ENCODE assay signal across 2 fruit fly cellular contexts in genomic region chr3L:20595834-20596233, dm6.
TF ChIP-seq lines count a peak whose summit lies in the region.

No protein-coding gene starts in this region.

TF ChIP-seq in whole organism, embryonic, 481 proteins besides CTCF, POLR2A, EP300 and RAD21 (continued from another document):
- TF ChIP-seq NC2α (GFP tag; optimal IDR thresholded peaks at IDR 0.05; lab: Kevin White, UChicago) (no peak), her (GFP tag; optimal IDR thresholded peaks at IDR 0.05; lab: Kevin White, UChicago) (no peak), CG2712 (tag; optimal IDR thresholded peaks at IDR 0.05; lab: Kevin White, UChicago) (peak; percentile 1), dysf (GFP tag; IDR thresholded peaks at IDR 0.05; lab: Robert Waterston, UW) (no peak), CkIIα-i1 (GFP tag; IDR thresholded peaks at IDR 0.05; lab: Robert Waterston, UW) (no peak), Hand (GFP tag; optimal IDR thresholded peaks at IDR 0.05; lab: Kevin White, UChicago) (no peak)

TF ChIP-seq in whole organism, prepupa, 60 proteins besides CTCF, POLR2A, EP300 and RAD21 (continued from another document):
- TF ChIP-seq fd59A (GFP tag; optimal IDR thresholded peaks at IDR 0.05; lab: Kevin White, UChicago): no peak
- TF ChIP-seq CG8319 (GFP tag; optimal IDR thresholded peaks at IDR 0.05; lab: Kevin White, UChicago): no peak
- no peak for TF ChIP-seq lz (GFP tag; optimal IDR thresholded peaks at IDR 0.05; lab: Kevin White, UChicago)
- no peak for TF ChIP-seq cyc (GFP tag; optimal IDR thresholded peaks at IDR 0.05; lab: Kevin White, UChicago)
- no peak for TF ChIP-seq CG1621 (tag; optimal IDR thresholded peaks at IDR 0.05; lab: Kevin White, UChicago)
- TF ChIP-seq CG8632 (GFP tag; optimal IDR thresholded peaks at IDR 0.05; lab: Kevin White, UChicago): no peak
- TF ChIP-seq Hr38 (GFP tag; optimal IDR thresholded peaks at IDR 0.05; lab: Kevin White, UChicago): no peak
- no peak for TF ChIP-seq CG3032 (tag; optimal IDR thresholded peaks at IDR 0.05; lab: Kevin White, UChicago)
- no peak for TF ChIP-seq CG10669 (GFP tag; optimal IDR thresholded peaks at IDR 0.05; lab: Kevin White, UChicago)
- TF ChIP-seq salr (GFP tag; optimal IDR thresholded peaks at IDR 0.05; lab: Kevin White, UChicago): peak in 1 of 2 experiments; percentile 37
- TF ChIP-seq CG6163 (GFP tag; IDR thresholded peaks at IDR 0.05; lab: Robert Waterston, UW): peak; percentile 14; the same call in 1 of the 3 replicates
- peak; percentile 38 for TF ChIP-seq Hr4 (GFP tag; optimal IDR thresholded peaks at IDR 0.05; lab: Kevin White, UChicago)
- no peak for TF ChIP-seq Lpt (GFP tag; optimal IDR thresholded peaks at IDR 0.05; lab: Kevin White, UChicago)
- TF ChIP-seq vri (GFP tag; optimal IDR thresholded peaks at IDR 0.05; lab: Kevin White, UChicago): no peak
- TF ChIP-seq CG34406 (GFP tag; optimal IDR thresholded peaks at IDR 0.05; lab: Kevin White, UChicago): peak; percentile 6
- no peak for TF ChIP-seq CG6854 (GFP tag; optimal IDR thresholded peaks at IDR 0.05; lab: Kevin White, UChicago)
- no peak for TF ChIP-seq CG15336 (GFP tag; IDR thresholded peaks at IDR 0.05; lab: Robert Waterston, UW)
- TF ChIP-seq svp (GFP tag; lab: Kevin White, UChicago): peak; percentile 64
- no peak for TF ChIP-seq Sox14 (GFP tag; optimal IDR thresholded peaks at IDR 0.05; lab: Kevin White, UChicago)
- no peak for TF ChIP-seq CG11762 (GFP tag; optimal IDR thresholded peaks at IDR 0.05; lab: Kevin White, UChicago; ENCODE audit: insufficient read depth)
- TF ChIP-seq CG10631 (GFP tag; optimal IDR thresholded peaks at IDR 0.05; lab: Kevin White, UChicago): peak; percentile 23
- no peak for TF ChIP-seq fkh (GFP tag; optimal IDR thresholded peaks at IDR 0.05; lab: Kevin White, UChicago)
- TF ChIP-seq eg (GFP tag; IDR thresholded peaks at IDR 0.05; lab: Robert Waterston, UW): no peak
- TF ChIP-seq CG32006 (GFP tag; optimal IDR thresholded peaks at IDR 0.05; lab: Kevin White, UChicago): peak; percentile 56
- no peak for TF ChIP-seq esn (GFP tag; optimal IDR thresholded peaks at IDR 0.05; lab: Kevin White, UChicago)
- no peak for TF ChIP-seq CG4318 (GFP tag; optimal IDR thresholded peaks at IDR 0.05; lab: Kevin White, UChicago)
